Worm (Caenorhabditis elegans): ENCODE data around the gene rol-6.

- TF ChIP-seq lin-11 (tag; optimal IDR thresholded peaks at IDR 0.05) (no peak), nhr-237 (tag; optimal IDR thresholded peaks at IDR 0.05) (no peak), ceh-82 (tag; optimal IDR thresholded peaks at IDR 0.05) (no peak), nhr-11 (tag; optimal IDR thresholded peaks at IDR 0.05) (no peak), fos-1 (tag; optimal IDR thresholded peaks at IDR 0.05) (no peak), nhr-12 (tag; optimal IDR thresholded peaks at IDR 0.05) (no peak), zag-1 (tag; optimal IDR thresholded peaks at IDR 0.05) (no peak), mab-5 (tag; optimal IDR thresholded peaks at IDR 0.05) (no peak), egl-27 (tag; optimal IDR thresholded peaks at IDR 0.05) (no peak), unc-62 (GFP tag; optimal IDR thresholded peaks at IDR 0.05) (no peak), elt-1 (tag; optimal IDR thresholded peaks at IDR 0.05) (no peak), lin-39 (tag; optimal IDR thresholded peaks at IDR 0.05) (no peak), dmd-4 (tag; optimal IDR thresholded peaks at IDR 0.05) (no peak), ama-1 (optimal IDR thresholded peaks at IDR 0.05) (no peak)
Measured at ce11 chrII:8748638-8749037, 15.8 kb downstream of the rol-6 start.

All from whole organism, L2 larva.